Fruit fly (Drosophila melanogaster) whole organism, embryonic: ENCODE data around the gene CG13097.
A peak's percentile ranks its signal among the peaks of the same experiment; 100 is the strongest.

Experiments used
- B-H1 ChIP-seq: fragments of 200-800 bp; sonication (Bioruptor generic); IDR thresholded peaks from 3 replicates; pipeline ENCODE4 v1.3.6; 2022; ENCODE audit warnings: missing biosample characterization, missing genetic modification characterization
- Bdp1 ChIP-seq: fragments of 200-800 bp; sonication (Bioruptor generic); optimal IDR thresholded peaks from 3 replicates; lab custom pipeline; 2016; ENCODE audit warnings: missing biosample characterization, missing genetic modification characterization
- CG10267 ChIP-seq: fragments of 200-800 bp; sonication (Bioruptor generic); optimal IDR thresholded peaks from 2 replicates; lab custom pipeline; 2018; ENCODE audit warnings: missing biosample characterization, mild to moderate bottlenecking, missing genetic modification characterization, moderate library complexity
- CG13296 ChIP-seq: fragments of 200-800 bp; sonication (Bioruptor generic); optimal IDR thresholded peaks from 3 replicates; lab custom pipeline; 2018; ENCODE audit warnings: missing biosample characterization, mild to moderate bottlenecking, missing genetic modification characterization
- CG14710 ChIP-seq: fragments of 200-800 bp; sonication (Bioruptor generic); optimal IDR thresholded peaks from 3 replicates; lab custom pipeline; 2019; ENCODE audit warnings: missing biosample characterization, mild to moderate bottlenecking, missing genetic modification characterization, moderate library complexity
- CG1603 ChIP-seq: fragments of 200-800 bp; sonication (Bioruptor generic); optimal IDR thresholded peaks from 2 replicates; lab custom pipeline; 2019; ENCODE audit warnings: missing biosample characterization, mild to moderate bottlenecking, missing genetic modification characterization, moderate library complexity
- CG16813 ChIP-seq: fragments of 200-800 bp; sonication (Bioruptor generic); IDR thresholded peaks from 3 replicates; pipeline ENCODE4 v1.3.6; 2022; ENCODE audit warnings: missing biosample characterization, missing genetic modification characterization; ENCODE audit not compliant: partially characterized antibody
- CG31224 ChIP-seq: fragments of 200-800 bp; sonication (Bioruptor generic); IDR thresholded peaks from 2 replicates; pipeline ENCODE4 v1.3.6; 2022; ENCODE audit warnings: missing biosample characterization, missing genetic modification characterization
- CG3163 ChIP-seq: fragments of 200-800 bp; sonication (Bioruptor generic); optimal IDR thresholded peaks from 3 replicates; lab custom pipeline; 2016; ENCODE audit warnings: missing biosample characterization, missing genetic modification characterization
- CG33213 ChIP-seq: fragments of 200-800 bp; sonication (Bioruptor generic); optimal IDR thresholded peaks from 3 replicates; lab custom pipeline; 2016; ENCODE audit warnings: missing biosample characterization, missing genetic modification characterization
- CG33557 ChIP-seq: fragments of 200-800 bp; sonication (Bioruptor generic); optimal IDR thresholded peaks from 2 replicates; lab custom pipeline; 2019; ENCODE audit warnings: missing biosample characterization, mild to moderate bottlenecking, missing genetic modification characterization, moderate library complexity
- CG34376 ChIP-seq: fragments of 200-800 bp; sonication (Bioruptor generic); optimal IDR thresholded peaks from 2 replicates; lab custom pipeline; 2018; ENCODE audit warnings: missing biosample characterization, mild to moderate bottlenecking, missing genetic modification characterization
- CG3838 ChIP-seq: fragments of 200-800 bp; sonication (Bioruptor generic); optimal IDR thresholded peaks from 3 replicates; lab custom pipeline; 2016; ENCODE audit warnings: missing biosample characterization, missing genetic modification characterization
- CG43689 ChIP-seq: fragments of 200-800 bp; sonication (Bioruptor generic); IDR thresholded peaks from 2 replicates; pipeline ENCODE4 v1.3.6; 2022; ENCODE audit warnings: missing biosample characterization, missing genetic modification characterization
- CG5180 ChIP-seq: fragments of 200-800 bp; sonication (Bioruptor generic); optimal IDR thresholded peaks from 3 replicates; lab custom pipeline; 2017; ENCODE audit warnings: missing biosample characterization, missing genetic modification characterization, mild to moderate bottlenecking, moderate library complexity, missing genetic modification reagents
- CG6175 ChIP-seq: fragments of 200-800 bp; sonication (Bioruptor generic); IDR thresholded peaks from 3 replicates; pipeline ENCODE4 v1.3.6; 2022; ENCODE audit warnings: missing biosample characterization, missing genetic modification characterization
- CG6254 ChIP-seq: fragments of 200-800 bp; sonication (Bioruptor generic); optimal IDR thresholded peaks from 3 replicates; lab custom pipeline; 2017; ENCODE audit warnings: mild to moderate bottlenecking, missing biosample characterization, missing genetic modification reagents, missing genetic modification characterization
- CG6654 ChIP-seq: fragments of 200-800 bp; sonication (Bioruptor generic); optimal IDR thresholded peaks from 2 replicates; lab custom pipeline; 2017; ENCODE audit warnings: missing biosample characterization, mild to moderate bottlenecking, missing genetic modification characterization
- CG7987 ChIP-seq: fragments of 200-800 bp; sonication (Bioruptor generic); optimal IDR thresholded peaks from 2 replicates; lab custom pipeline; 2018; ENCODE audit warnings: missing biosample characterization, mild to moderate bottlenecking, missing genetic modification characterization, moderate library complexity
- CG8765 ChIP-seq: fragments of 200-800 bp; sonication (Bioruptor generic); IDR thresholded peaks from 2 replicates; pipeline ENCODE4 v1.3.6; 2022; ENCODE audit warnings: missing biosample characterization, missing genetic modification characterization
- CG9437 ChIP-seq: fragments of 200-800 bp; sonication (Bioruptor generic); optimal IDR thresholded peaks from 2 replicates; lab custom pipeline; 2018; ENCODE audit warnings: missing biosample characterization, mild to moderate bottlenecking, missing genetic modification characterization
- CG9817 ChIP-seq: fragments of 200-800 bp; sonication (Bioruptor generic); optimal IDR thresholded peaks from 2 replicates; lab custom pipeline; 2018; ENCODE audit warnings: missing biosample characterization, mild to moderate bottlenecking, missing genetic modification characterization, moderate library complexity
- CoRest ChIP-seq: fragments of 200-800 bp; sonication (Bioruptor generic); optimal IDR thresholded peaks from 3 replicates; lab custom pipeline; 2018; ENCODE audit warnings: missing biosample characterization, mild to moderate bottlenecking, missing genetic modification characterization, moderate library complexity
- Deaf1 ChIP-seq: fragments of 200-800 bp; optimal IDR thresholded peaks from 3 replicates; lab custom pipeline; 2019; ENCODE audit warnings: missing biosample characterization, mild to moderate bottlenecking, missing genetic modification characterization, moderate library complexity
- Drgx ChIP-seq: fragments of 200-800 bp; sonication (Bioruptor generic); IDR thresholded peaks from 2 replicates; pipeline ENCODE4 v1.3.6; 2022; ENCODE audit warnings: missing biosample characterization, missing genetic modification characterization
- Ets97D ChIP-seq: fragments of 200-800 bp; sonication (Bioruptor generic); optimal IDR thresholded peaks from 3 replicates; lab custom pipeline; 2016; ENCODE audit warnings: missing biosample characterization, missing genetic modification characterization
- HLH3B ChIP-seq: fragments of 200-800 bp; sonication (Bioruptor generic); IDR thresholded peaks from 2 replicates; pipeline ENCODE4 v1.3.6; 2022; ENCODE audit warnings: missing biosample characterization, missing genetic modification characterization
- MBD-R2 ChIP-seq: fragments of 200-800 bp; sonication (Bioruptor generic); IDR thresholded peaks from 2 replicates; pipeline ENCODE4 v1.3.6; 2022; ENCODE audit warnings: missing biosample characterization, missing genetic modification characterization
- Meics ChIP-seq: fragments of 200-800 bp; sonication (Bioruptor generic); optimal IDR thresholded peaks from 2 replicates; lab custom pipeline; 2017; ENCODE audit warnings: missing biosample characterization, mild to moderate bottlenecking, missing genetic modification characterization
- Nf-YC ChIP-seq: fragments of 200-800 bp; optimal IDR thresholded peaks from 3 replicates; lab custom pipeline; 2019; ENCODE audit warnings: missing biosample characterization, mild to moderate bottlenecking, missing genetic modification characterization, moderate library complexity
- PHDP ChIP-seq: fragments of 200-800 bp; sonication (Bioruptor generic); optimal IDR thresholded peaks from 3 replicates; lab custom pipeline; 2018; ENCODE audit warnings: missing biosample characterization, mild to moderate bottlenecking, missing genetic modification characterization, moderate library complexity
- TFAM ChIP-seq: fragments of 200-800 bp; sonication (Bioruptor generic); optimal IDR thresholded peaks from 2 replicates; lab custom pipeline; 2017; ENCODE audit warnings: missing biosample characterization, missing genetic modification characterization, inconsistent platforms
- aop ChIP-seq: fragments of 200-800 bp; sonication (Bioruptor generic); IDR thresholded peaks from 2 replicates; pipeline ENCODE4 v1.3.6; 2022; ENCODE audit warnings: missing biosample characterization, missing genetic modification characterization
- ara ChIP-seq: fragments of 200-800 bp; sonication (Bioruptor generic); IDR thresholded peaks from 2 replicates; pipeline ENCODE4 v1.3.6; 2022; ENCODE audit warnings: missing biosample characterization, missing genetic modification characterization
- ash1 ChIP-seq: fragments of 200-800 bp; sonication (Bioruptor generic); optimal IDR thresholded peaks from 2 replicates; lab custom pipeline; 2018; ENCODE audit warnings: missing biosample characterization, mild to moderate bottlenecking, missing genetic modification characterization
- cad ChIP-seq: fragments of >200 bp; optimal IDR thresholded peaks from 2 replicates; lab custom pipeline; 2017; ENCODE audit warnings: missing biosample characterization, missing genetic modification characterization
- caup ChIP-seq: fragments of 200-800 bp; sonication (Bioruptor generic); optimal IDR thresholded peaks from 3 replicates; lab custom pipeline; 2017; ENCODE audit warnings: missing biosample characterization, mild to moderate bottlenecking, missing genetic modification characterization, moderate library complexity; ENCODE audit not compliant: severe bottlenecking
- chif ChIP-seq, 2 experiments: fragments of 200-800 bp; sonication (Bioruptor generic); optimal IDR thresholded peaks; 3 replicates each; lab custom pipeline; 2016; ENCODE audit warnings: missing biosample characterization in 2 of 2, missing genetic modification characterization in 2 of 2
- ems ChIP-seq: fragments of 200-800 bp; sonication (Bioruptor generic); optimal IDR thresholded peaks from 3 replicates; lab custom pipeline; 2016; ENCODE audit warnings: missing biosample characterization, missing genetic modification characterization
- fd96Cb ChIP-seq: fragments of 200-800 bp; sonication (Bioruptor generic); optimal IDR thresholded peaks from 2 replicates; lab custom pipeline; 2018; ENCODE audit warnings: missing biosample characterization, mild to moderate bottlenecking, missing genetic modification characterization, moderate library complexity
- jigr1 ChIP-seq: fragments of 200-800 bp; sonication (Bioruptor generic); IDR thresholded peaks from 3 replicates; pipeline ENCODE4 v1.3.6; 2022; ENCODE audit warnings: missing biosample characterization, missing genetic modification characterization
- ken ChIP-seq: fragments of 200-800 bp; sonication (Bioruptor generic); IDR thresholded peaks from 3 replicates; pipeline ENCODE4 v1.3.6; 2022; ENCODE audit warnings: missing biosample characterization, missing genetic modification characterization
- lab ChIP-seq: fragments of 200-800 bp; sonication (Bioruptor generic); optimal IDR thresholded peaks from 3 replicates; lab custom pipeline; 2017; ENCODE audit warnings: missing biosample characterization, missing genetic modification characterization, mild to moderate bottlenecking, moderate library complexity, missing genetic modification reagents
- nerfin-2 ChIP-seq: fragments of 200-800 bp; sonication (Bioruptor generic); IDR thresholded peaks from 2 replicates; pipeline ENCODE4 v1.3.6; 2022; ENCODE audit warnings: missing biosample characterization, missing genetic modification characterization; ENCODE audit not compliant: partially characterized antibody
- repo ChIP-seq: fragments of 200-800 bp; sonication (Bioruptor generic); optimal IDR thresholded peaks from 2 replicates; lab custom pipeline; 2016; ENCODE audit warnings: missing biosample characterization, missing genetic modification characterization
- seq ChIP-seq: fragments of 200-800 bp; sonication (Bioruptor generic); IDR thresholded peaks from 2 replicates; pipeline ENCODE4 v1.3.6; 2022; ENCODE audit warnings: missing biosample characterization, missing genetic modification characterization
- sima ChIP-seq: fragments of 200-800 bp; sonication (Bioruptor generic); optimal IDR thresholded peaks from 2 replicates; lab custom pipeline; 2016; ENCODE audit warnings: missing biosample characterization, missing genetic modification characterization
- slp2 ChIP-seq: fragments of 200-800 bp; sonication (Bioruptor generic); optimal IDR thresholded peaks from 2 replicates; lab custom pipeline; 2016; ENCODE audit warnings: missing biosample characterization, missing genetic modification characterization
- sqz ChIP-seq: fragments of 200-800 bp; sonication (Bioruptor generic); optimal IDR thresholded peaks from 3 replicates; lab custom pipeline; 2018; ENCODE audit warnings: missing biosample characterization, mild to moderate bottlenecking, missing genetic modification characterization
- usp ChIP-seq: fragments of >200 bp; optimal IDR thresholded peaks from 2 replicates; lab custom pipeline; 2017; ENCODE audit warnings: missing biosample characterization, missing genetic modification characterization
- yki ChIP-seq: fragments of >200 bp; optimal IDR thresholded peaks from 3 replicates; lab custom pipeline; 2018

Gene CG13097

DNA sequence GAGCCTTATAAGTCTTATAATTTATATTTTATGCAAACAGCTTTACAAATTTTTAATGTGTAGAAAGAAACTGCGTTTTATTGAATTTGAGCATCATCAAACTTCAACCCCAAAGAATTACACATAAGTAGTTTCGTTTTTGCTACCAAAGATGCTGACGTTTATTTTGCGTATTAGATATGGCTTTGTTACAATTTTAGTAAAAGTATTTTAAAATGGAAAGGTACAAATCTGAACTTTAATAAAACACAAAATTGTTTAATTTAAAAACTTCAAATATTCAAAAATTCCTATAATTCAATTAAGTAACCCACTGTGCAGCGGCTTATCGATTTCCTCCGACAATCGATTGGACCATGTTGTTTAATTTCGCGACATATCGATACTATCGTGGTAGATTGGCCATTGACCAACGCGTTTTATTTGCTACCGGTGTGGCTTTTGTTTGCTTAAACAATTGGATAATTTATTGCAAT, 50.5 kb downstream of the CG13097 start, which contains the start of gene prg (continued):
- peak; percentile 90 for TF ChIP-seq MBD-R2 (GFP tag; lab: Robert Waterston, UW)
- no peak for TF ChIP-seq yki (lab: Kevin White, UChicago)
- no peak for TF ChIP-seq CG33557 (GFP tag; lab: Kevin White, UChicago)
- no peak for TF ChIP-seq jigr1 (GFP tag; lab: Robert Waterston, UW)
- no peak for TF ChIP-seq sima (GFP tag; lab: Kevin White, UChicago)
- no peak for TF ChIP-seq ash1 (GFP tag; lab: Kevin White, UChicago)
- no peak for TF ChIP-seq Drgx
- no peak for TF ChIP-seq CG6654
- TF ChIP-seq CG6254 (GFP tag; lab: Kevin White, UChicago), result no peak
- TF ChIP-seq CG5180, result peak; percentile 57
- TF ChIP-seq CG10267, result peak; percentile 71
- TF ChIP-seq CG34376 (GFP tag; lab: Kevin White, UChicago), result peak; percentile 61
- TF ChIP-seq CG16813 (GFP tag; lab: Robert Waterston, UW), result peak; percentile 95
- peak; percentile 26; the same call in 1 of the 2 replicates for TF ChIP-seq HLH3B
- peak; percentile 34 for TF ChIP-seq Deaf1 (tag; lab: Kevin White, UChicago)
- peak; percentile 13 for TF ChIP-seq CG3163
- peak; percentile 33; the same call in 1 of the 2 replicates for TF ChIP-seq CG31224 (GFP tag; lab: Robert Waterston, UW)
- TF ChIP-seq TFAM (GFP tag; lab: Kevin White, UChicago), result no peak
- TF ChIP-seq CG9437 (GFP tag; lab: Kevin White, UChicago), result peak; percentile 36
- peak; percentile 47 for TF ChIP-seq CG3838 (GFP tag; lab: Kevin White, UChicago)
- peak; percentile 94 for TF ChIP-seq nerfin-2 (GFP tag; lab: Robert Waterston, UW)
- peak; percentile 70 for TF ChIP-seq Meics (GFP tag; lab: Kevin White, UChicago)
- no peak; the same call in 1 of the 2 replicates for TF ChIP-seq CG43689 (GFP tag; lab: Robert Waterston, UW)
- TF ChIP-seq aop (GFP tag; lab: Robert Waterston, UW), result no peak
- peak; percentile 79 for TF ChIP-seq lab (GFP tag; lab: Kevin White, UChicago)
- peak; percentile 28 for TF ChIP-seq slp2 (GFP tag; lab: Kevin White, UChicago)
- TF ChIP-seq Ets97D (GFP tag; lab: Kevin White, UChicago), result peak; percentile 44
- peak; percentile 46 for TF ChIP-seq CG33213 (GFP tag; lab: Kevin White, UChicago)
- TF ChIP-seq B-H1 (GFP tag; lab: Robert Waterston, UW), result no peak
- TF ChIP-seq CG9817 (tag; lab: Kevin White, UChicago), result peak; percentile 59
- TF ChIP-seq ara (GFP tag; lab: Robert Waterston, UW), result 0 out of 2 replicates have a peak, but pooled peaks have one; percentile 26
- TF ChIP-seq caup, result peak; percentile 21
- peak; percentile 38 for TF ChIP-seq repo (GFP tag; lab: Kevin White, UChicago)
- TF ChIP-seq CG8765 (GFP tag; lab: Robert Waterston, UW), result no peak
- TF ChIP-seq CG1603 (tag; lab: Kevin White, UChicago), result peak; percentile 57
- TF ChIP-seq CG6175 (GFP tag; lab: Robert Waterston, UW), result no peak
- TF ChIP-seq CoRest (tag; lab: Kevin White, UChicago), result peak; percentile 74
- no peak for TF ChIP-seq usp
- peak; percentile 69 for TF ChIP-seq PHDP (tag; lab: Kevin White, UChicago)
- TF ChIP-seq ken, result peak; percentile 28; the same call in 1 of the 3 replicates
- TF ChIP-seq Bdp1, result no peak
- peak; percentile 48 for TF ChIP-seq fd96Cb
- peak; percentile 78 for TF ChIP-seq ems (GFP tag; lab: Kevin White, UChicago)
- TF ChIP-seq seq, result peak; percentile 38; the same call in 1 of the 2 replicates
- TF ChIP-seq CG13296, result peak; percentile 75
- TF ChIP-seq cad, result no peak
- TF ChIP-seq CG14710 (tag; lab: Kevin White, UChicago), result peak; percentile 69
- peak; percentile 70 for TF ChIP-seq Nf-YC (tag; lab: Kevin White, UChicago)
- peak; percentile 15 to 51 for TF ChIP-seq chif (GFP tag; optimal IDR thresholded peaks at IDR 0.05; lab: Kevin White, UChicago)
- peak; percentile 22 for TF ChIP-seq sqz (GFP tag; lab: Kevin White, UChicago)
- TF ChIP-seq CG7987 (GFP tag; lab: Kevin White, UChicago), result no peak
